Fruit fly (Drosophila melanogaster): ENCODE data around the gene bard.

DNA sequence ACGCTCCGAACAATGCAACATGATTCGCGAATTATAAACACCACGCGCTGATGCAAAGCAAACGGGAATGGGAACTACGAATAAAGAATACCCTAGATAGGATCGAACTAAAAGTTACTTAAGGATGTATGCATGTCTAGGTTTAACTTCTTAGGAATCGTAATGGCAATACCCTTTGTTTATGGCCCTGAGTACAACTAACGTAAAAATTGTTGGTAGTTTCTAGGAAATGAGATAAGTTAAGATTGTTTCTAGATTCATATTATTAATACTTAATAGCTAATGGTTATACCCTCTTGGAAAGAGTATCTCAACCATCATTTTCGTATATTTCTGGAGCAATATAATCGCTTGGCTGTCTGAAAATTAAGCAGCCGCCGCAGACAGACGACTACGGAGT, 2.8 kb upstream of the bard start:
- TF ChIP-seq CG7101 (tag; optimal IDR thresholded peaks at IDR 0.05), result no peak
- TF ChIP-seq CG11617 (GFP tag; optimal IDR thresholded peaks at IDR 0.05), result no peak
- TF ChIP-seq CG1620 (GFP tag; optimal IDR thresholded peaks at IDR 0.05), result no peak
- no peak for TF ChIP-seq cnc (optimal IDR thresholded peaks at IDR 0.05)
- no peak for TF ChIP-seq pad (GFP tag; optimal IDR thresholded peaks at IDR 0.05)
- no peak for TF ChIP-seq ovo (GFP tag; optimal IDR thresholded peaks at IDR 0.05)
- TF ChIP-seq CG5204 (GFP tag; optimal IDR thresholded peaks at IDR 0.05), result no peak

All from whole organism, adult.